Fruit fly (Drosophila melanogaster) whole organism, pupa: ENCODE results near the gene kri.
A peak's percentile ranks its signal among the peaks of the same experiment; 100 is the strongest.

Experiments
- CG10348 ChIP-seq: fragments of 200-800 bp; sonication (Bioruptor generic); IDR thresholded peaks from 2 replicates; pipeline ENCODE4 v1.3.6; 2022; ENCODE audit warnings: missing biosample characterization, missing genetic modification characterization
- CG12605 ChIP-seq: fragments of 200-800 bp; sonication (Bioruptor generic); IDR thresholded peaks from 2 replicates; pipeline ENCODE4 v1.3.6; 2022; ENCODE audit warnings: missing biosample characterization, missing genetic modification characterization
- CG13204 ChIP-seq: fragments of 200-800 bp; sonication (Bioruptor generic); optimal IDR thresholded peaks from 2 replicates; lab custom pipeline; 2018; ENCODE audit warnings: missing biosample characterization, mild to moderate bottlenecking, missing genetic modification characterization, moderate library complexity
- CG14655 ChIP-seq: fragments of 200-800 bp; sonication (Bioruptor generic); optimal IDR thresholded peaks from 3 replicates; lab custom pipeline; 2017; ENCODE audit warnings: mild to moderate bottlenecking, missing biosample characterization, missing genetic modification reagents, missing genetic modification characterization
- CG15710 ChIP-seq: fragments of 200-800 bp; sonication (Bioruptor generic); optimal IDR thresholded peaks from 2 replicates; lab custom pipeline; 2018; ENCODE audit warnings: missing biosample characterization, mild to moderate bottlenecking, missing genetic modification characterization, moderate library complexity
- CG17806 ChIP-seq: fragments of 200-800 bp; sonication (Bioruptor generic); optimal IDR thresholded peaks from 2 replicates; lab custom pipeline; 2018; ENCODE audit warnings: missing biosample characterization, mild to moderate bottlenecking, missing genetic modification characterization, moderate library complexity
- CG32121 ChIP-seq: fragments of 200-800 bp; sonication (Bioruptor generic); IDR thresholded peaks from 2 replicates; pipeline ENCODE4 v1.3.6; 2022; ENCODE audit warnings: missing biosample characterization, missing genetic modification characterization
- CG34367 ChIP-seq: fragments of 200-800 bp; sonication (Bioruptor generic); optimal IDR thresholded peaks from 2 replicates; lab custom pipeline; 2018; ENCODE audit warnings: missing biosample characterization, mild to moderate bottlenecking, missing genetic modification characterization
- CG4496 ChIP-seq: fragments of 200-800 bp; sonication (Bioruptor generic); IDR thresholded peaks from 3 replicates; pipeline ENCODE4 v1.3.6; 2022; ENCODE audit warnings: missing biosample characterization, missing genetic modification characterization
- CG8159 ChIP-seq: fragments of 200-800 bp; sonication (Bioruptor generic); optimal IDR thresholded peaks from 3 replicates; lab custom pipeline; 2018; ENCODE audit warnings: missing biosample characterization, mild to moderate bottlenecking, missing genetic modification characterization, moderate library complexity
- CG8301 ChIP-seq: fragments of 200-800 bp; sonication (Bioruptor generic); optimal IDR thresholded peaks from 2 replicates; lab custom pipeline; 2018; ENCODE audit warnings: missing biosample characterization, mild to moderate bottlenecking, missing genetic modification characterization
- CG9948 ChIP-seq: fragments of 200-800 bp; sonication (Bioruptor generic); optimal IDR thresholded peaks from 2 replicates; lab custom pipeline; 2018; ENCODE audit warnings: missing biosample characterization, mild to moderate bottlenecking, missing genetic modification characterization, moderate library complexity
- D1 ChIP-seq: fragments of 200-800 bp; sonication (Bioruptor generic); optimal IDR thresholded peaks from 2 replicates; lab custom pipeline; 2018; ENCODE audit warnings: missing biosample characterization, mild to moderate bottlenecking, missing genetic modification characterization, moderate library complexity
- EcR ChIP-seq: fragments of 200-800 bp; sonication (Bioruptor generic); optimal IDR thresholded peaks from 3 replicates; lab custom pipeline; 2019; ENCODE audit warnings: missing biosample characterization, missing genetic modification characterization, mild to moderate bottlenecking, moderate library complexity, missing genetic modification reagents
- Ets98B ChIP-seq: fragments of 200-800 bp; sonication (Bioruptor generic); IDR thresholded peaks from 2 replicates; pipeline ENCODE4 v1.3.6; 2022; ENCODE audit warnings: missing biosample characterization, missing genetic modification characterization
- Pif1A ChIP-seq: fragments of 200-800 bp; sonication (Bioruptor generic); optimal IDR thresholded peaks from 3 replicates; lab custom pipeline; 2016; ENCODE audit warnings: missing biosample characterization, missing genetic modification characterization
- Pif1B ChIP-seq: fragments of 200-800 bp; sonication (Bioruptor generic); optimal IDR thresholded peaks from 3 replicates; lab custom pipeline; 2016; ENCODE audit warnings: missing biosample characterization, missing genetic modification characterization
- Snoo ChIP-seq: fragments of 200-800 bp; sonication (Bioruptor generic); optimal IDR thresholded peaks from 3 replicates; lab custom pipeline; 2017; ENCODE audit warnings: missing biosample characterization, mild to moderate bottlenecking, missing genetic modification characterization, inconsistent platforms
- fd96Ca ChIP-seq: fragments of 200-800 bp; sonication (Bioruptor generic); IDR thresholded peaks from 3 replicates; pipeline ENCODE4 v1.3.6; 2022; ENCODE audit warnings: missing biosample characterization, missing genetic modification characterization
- gl ChIP-seq: fragments of 200-800 bp; sonication (Bioruptor generic); optimal IDR thresholded peaks from 2 replicates; lab custom pipeline; 2018; ENCODE audit warnings: missing biosample characterization, mild to moderate bottlenecking, missing genetic modification characterization
- rn ChIP-seq: fragments of 200-800 bp; sonication (Bioruptor generic); IDR thresholded peaks from 2 replicates; pipeline ENCODE4 v1.3.6; 2022; ENCODE audit warnings: missing biosample characterization, missing genetic modification characterization

The kri gene

DNA sequence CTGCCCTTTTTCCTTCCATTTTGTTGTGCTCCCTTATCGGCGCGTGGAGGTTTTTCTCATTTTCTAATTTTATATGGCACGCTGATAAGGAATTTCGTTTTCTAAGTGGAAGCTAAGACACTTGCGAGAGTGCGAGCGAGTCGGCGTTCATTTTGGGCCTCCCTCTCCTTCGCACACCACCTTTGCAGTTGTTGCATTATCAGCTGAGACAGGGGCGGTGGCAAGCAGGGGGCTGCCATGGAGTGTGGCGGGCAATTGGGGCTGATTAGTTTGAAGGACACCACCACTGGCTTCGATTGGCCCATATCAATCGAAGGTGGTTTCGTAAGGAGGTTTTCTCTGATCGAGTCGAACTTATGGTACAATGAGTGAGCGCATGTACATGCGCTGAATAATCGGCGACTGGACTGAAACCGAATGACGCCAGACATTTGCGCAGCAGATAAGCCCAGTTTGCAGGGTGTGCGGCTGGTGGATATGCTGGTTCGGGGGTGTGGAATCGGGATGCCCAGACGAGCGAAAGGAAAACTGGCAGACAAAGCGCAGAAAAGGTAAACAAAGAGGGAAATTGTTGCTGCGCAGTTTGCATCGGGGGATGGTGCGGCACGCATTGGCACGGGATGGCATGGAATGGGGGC, 1.0 kb upstream of the kri start:
- no peak for TF ChIP-seq CG34367 (tag; lab: Kevin White, UChicago)
- no peak for TF ChIP-seq CG12605 (GFP tag; lab: Robert Waterston, UW)
- TF ChIP-seq CG14655 (GFP tag; lab: Kevin White, UChicago), result no peak
- no peak for TF ChIP-seq CG10348 (GFP tag; lab: Robert Waterston, UW)
- TF ChIP-seq CG9948 (tag; lab: Kevin White, UChicago), result no peak
- TF ChIP-seq Pif1B (GFP tag; lab: Kevin White, UChicago), result no peak
- no peak for TF ChIP-seq rn (GFP tag; lab: Robert Waterston, UW)
- no peak for TF ChIP-seq CG17806 (tag; lab: Kevin White, UChicago)
- no peak for TF ChIP-seq Ets98B (GFP tag; lab: Robert Waterston, UW)
- TF ChIP-seq CG8301 (tag; lab: Kevin White, UChicago), result no peak
- TF ChIP-seq, all 21 proteins: peak for 0

DNA sequence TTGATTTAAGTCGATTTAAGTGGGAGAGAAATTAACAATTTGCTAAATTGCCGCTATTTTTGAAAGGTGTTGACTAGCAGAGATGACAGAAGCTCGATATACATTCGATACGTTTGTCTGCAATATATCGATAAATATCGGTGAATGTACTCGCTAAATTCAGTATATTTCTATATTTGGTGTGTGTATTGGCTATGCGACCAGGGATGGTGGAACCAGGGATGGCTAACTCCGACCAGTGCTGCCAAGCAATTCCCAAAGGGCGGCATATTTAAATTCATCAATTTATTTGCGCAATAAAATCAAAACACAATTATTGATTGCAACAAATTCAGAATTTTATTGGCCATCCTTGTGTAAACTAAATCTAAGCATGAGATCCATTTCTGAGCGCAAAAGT, 2.2 kb downstream of the kri start, which contains the start of gene mad2:
TSS of gene mad2 (minus strand) at position 78 of the 400 bp plus-strand sequence.
- peak; percentile 18 for TF ChIP-seq D1
- TF ChIP-seq CG9948 (tag; lab: Kevin White, UChicago), result no peak

DNA sequence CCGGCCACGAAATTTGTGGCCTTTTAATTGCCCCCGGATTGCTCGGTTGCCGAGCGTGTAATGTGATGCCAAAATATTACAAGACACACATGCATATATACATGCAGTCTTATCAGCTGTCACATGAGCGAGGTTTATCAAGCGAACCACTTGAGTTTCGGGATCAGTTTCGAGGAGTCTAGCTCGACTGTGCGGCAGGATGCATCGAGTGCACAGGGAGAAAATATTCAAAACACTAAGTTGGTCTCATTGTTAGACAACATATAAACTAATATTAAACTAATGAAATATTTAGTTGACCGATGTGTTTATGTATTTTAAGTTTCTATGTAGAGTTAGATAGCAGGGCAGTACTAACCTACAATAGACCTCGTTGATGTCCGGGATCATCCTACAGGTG, 6.4 kb downstream of the kri start:
- TF ChIP-seq CG12605 (GFP tag; lab: Robert Waterston, UW) (no peak), CG13204 (GFP tag; lab: Kevin White, UChicago) (no peak), D1 (no peak), fd96Ca (GFP tag; lab: Robert Waterston, UW) (no peak), gl (tag; lab: Kevin White, UChicago) (no peak), CG14655 (GFP tag; lab: Kevin White, UChicago) (no peak), Ets98B (GFP tag; lab: Robert Waterston, UW) (no peak)

DNA sequence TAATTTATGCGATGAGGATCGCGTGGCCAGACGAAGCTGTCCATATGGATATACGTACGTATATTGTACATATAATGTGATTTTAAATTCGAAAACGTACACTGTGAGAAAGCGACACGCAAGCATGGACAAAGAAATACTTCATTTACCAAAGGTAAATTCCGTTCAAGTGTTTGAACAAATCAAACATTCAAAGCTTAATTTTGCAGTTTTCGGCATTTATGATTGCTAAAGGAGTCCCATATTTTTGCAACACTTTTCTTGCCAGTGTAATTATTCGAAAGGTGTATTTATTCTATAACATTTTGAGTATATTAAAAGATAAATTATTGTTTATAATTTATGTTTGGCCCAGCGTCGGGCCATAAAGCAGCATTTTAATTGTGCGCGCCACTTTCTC, 8.5 kb downstream of the kri start:
- TF ChIP-seq fd96Ca (GFP tag; lab: Robert Waterston, UW) (0 out of 3 replicates have a peak, but pooled peaks have one; percentile 28), Snoo (peak; percentile 13), CG4496 (GFP tag; lab: Robert Waterston, UW) (no peak)

DNA sequence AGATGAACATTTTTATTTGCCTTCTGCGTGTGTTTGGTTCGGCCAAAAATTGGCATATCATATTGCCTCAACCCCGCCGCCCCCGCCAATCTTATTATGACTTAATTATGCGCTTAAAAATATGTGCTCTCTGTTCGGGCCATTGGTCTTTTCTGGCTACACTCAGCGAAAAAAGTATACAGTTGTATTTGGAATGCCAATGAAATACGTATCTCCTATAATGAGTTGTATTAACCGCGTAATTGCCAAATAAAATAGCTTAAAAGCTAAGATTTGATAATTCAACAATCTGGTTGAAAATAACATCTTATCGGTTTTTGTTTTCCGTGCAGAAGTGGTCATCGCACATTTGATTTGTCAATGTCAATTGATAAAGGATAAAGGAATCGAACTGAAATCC, 9.3 kb downstream of the kri start:
- TF ChIP-seq CG8159 (tag; lab: Kevin White, UChicago) (no peak), CG34367 (tag; lab: Kevin White, UChicago) (no peak), Snoo (no peak)

DNA sequence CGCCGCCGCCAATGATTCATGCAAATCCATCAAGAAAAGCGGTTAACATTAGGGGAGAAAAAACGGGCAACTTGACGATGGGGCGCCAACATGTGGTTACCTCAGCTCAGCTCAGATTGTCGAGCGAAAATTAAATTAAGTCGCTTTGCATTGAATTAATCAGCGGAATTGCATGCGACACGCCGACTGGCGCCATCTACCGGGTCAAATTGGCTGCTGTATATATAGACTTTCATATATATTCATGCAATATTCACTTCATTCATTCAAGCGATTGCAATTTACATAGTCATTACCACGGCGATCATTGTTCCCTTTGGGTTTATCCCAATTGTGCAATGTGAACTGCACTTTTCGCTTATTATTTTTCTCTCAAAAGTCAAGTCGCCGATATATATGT, 10.0 kb downstream of the kri start:
- TF ChIP-seq EcR (GFP tag; lab: Kevin White, UChicago), result no peak
- no peak for TF ChIP-seq CG34367 (tag; lab: Kevin White, UChicago)
- TF ChIP-seq gl (tag; lab: Kevin White, UChicago), result no peak
- TF ChIP-seq D1, result no peak
- no peak for TF ChIP-seq CG13204 (GFP tag; lab: Kevin White, UChicago)
- TF ChIP-seq Pif1B (GFP tag; lab: Kevin White, UChicago), result no peak
- TF ChIP-seq CG8159 (tag; lab: Kevin White, UChicago), result no peak
- no peak for TF ChIP-seq CG32121 (GFP tag; lab: Robert Waterston, UW)
- no peak for TF ChIP-seq CG4496 (GFP tag; lab: Robert Waterston, UW)
- TF ChIP-seq CG14655 (GFP tag; lab: Kevin White, UChicago), result no peak
- TF ChIP-seq rn (GFP tag; lab: Robert Waterston, UW), result no peak
- TF ChIP-seq CG9948 (tag; lab: Kevin White, UChicago), result no peak
- TF ChIP-seq Ets98B (GFP tag; lab: Robert Waterston, UW), result no peak
- TF ChIP-seq CG8301 (tag; lab: Kevin White, UChicago), result no peak
- TF ChIP-seq Snoo, result no peak
- no peak for TF ChIP-seq CG17806 (tag; lab: Kevin White, UChicago)
- TF ChIP-seq CG10348 (GFP tag; lab: Robert Waterston, UW), result no peak

DNA sequence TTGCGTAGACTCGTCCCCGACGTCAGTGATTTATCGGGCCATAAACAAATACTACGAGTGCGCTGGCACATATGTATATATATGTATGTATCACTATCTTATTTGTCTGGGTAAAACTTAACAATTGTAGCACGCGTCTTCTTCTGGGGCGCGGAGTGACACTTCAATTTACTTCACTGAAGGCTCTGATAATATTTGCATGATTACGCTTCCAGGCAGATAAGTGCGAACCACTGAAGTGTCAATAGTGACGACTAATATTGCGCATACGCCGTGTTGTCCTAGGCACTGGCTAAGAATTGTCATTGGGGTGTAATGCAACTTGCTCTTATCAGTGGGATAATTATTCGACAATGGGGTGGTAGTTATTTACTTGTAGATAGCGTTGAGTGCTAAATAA, 10.7 kb downstream of the kri start:
- TF ChIP-seq EcR (GFP tag; lab: Kevin White, UChicago) (no peak), fd96Ca (GFP tag; lab: Robert Waterston, UW) (0 out of 3 replicates have a peak, but pooled peaks have one; percentile 22), CG15710 (peak; percentile 8), Pif1A (GFP tag; lab: Kevin White, UChicago) (peak; percentile 54), Ets98B (GFP tag; lab: Robert Waterston, UW) (no peak), CG17806 (tag; lab: Kevin White, UChicago) (peak; percentile 3), CG8301 (tag; lab: Kevin White, UChicago) (no peak), CG32121 (GFP tag; lab: Robert Waterston, UW) (no peak), gl (tag; lab: Kevin White, UChicago) (peak; percentile 60), Pif1B (GFP tag; lab: Kevin White, UChicago) (peak; percentile 34), CG4496 (GFP tag; lab: Robert Waterston, UW) (peak; percentile 51; the same call in 1 of the 3 replicates), CG34367 (tag; lab: Kevin White, UChicago) (no peak), CG14655 (GFP tag; lab: Kevin White, UChicago) (peak; percentile 26), CG8159 (tag; lab: Kevin White, UChicago) (peak; percentile 38)
